Fruit fly (Drosophila melanogaster): Measurements from ENCODE around the gene CG9386.

Gene CG9386

dm6 chr3R:9527907-9528842 is 27.0 kb downstream of the CG9386 start (continued):
- TF ChIP-seq CrebB (tag; optimal IDR thresholded peaks at IDR 0.05) (peak; percentile 75), dan (GFP tag; IDR thresholded peaks at IDR 0.05) (no peak), CG10431 (GFP tag; optimal IDR thresholded peaks at IDR 0.05) (no peak), CG6683 (GFP tag; optimal IDR thresholded peaks at IDR 0.05) (peak; percentile 86), lov (optimal IDR thresholded peaks at IDR 0.05) (no peak), lov (GFP tag; IDR thresholded peaks at IDR 0.05) (peak; percentile 43; the same call in 1 of the 3 replicates), knrl (GFP tag; IDR thresholded peaks at IDR 0.05; ENCODE audit: partially characterized antibody) (peak; percentile 21; the same call in 1 of the 3 replicates), MTF-1 (GFP tag; optimal IDR thresholded peaks at IDR 0.05; ENCODE audit: borderline replicate concordance) (peak; percentile 85), mam (GFP tag; optimal IDR thresholded peaks at IDR 0.05) (peak; percentile 94), gsb-n (tag; optimal IDR thresholded peaks at IDR 0.05) (peak; percentile 31), ato (GFP tag; IDR thresholded peaks at IDR 0.05; ENCODE audit: partially characterized antibody) (no peak), tll (GFP tag; optimal IDR thresholded peaks at IDR 0.05) (no peak), stwl (tag; optimal IDR thresholded peaks at IDR 0.05) (no peak), CG16813 (GFP tag; IDR thresholded peaks at IDR 0.05; ENCODE audit: partially characterized antibody) (no peak), maf-S (GFP tag; optimal IDR thresholded peaks at IDR 0.05) (peak; percentile 85), crol (GFP tag; IDR thresholded peaks at IDR 0.05) (no peak), CG3838 (GFP tag; optimal IDR thresholded peaks at IDR 0.05) (peak; percentile 19), eve (GFP tag; optimal IDR thresholded peaks at IDR 0.05) (no peak), Doc3 (GFP tag; IDR thresholded peaks at IDR 0.05; ENCODE audit: partially characterized antibody) (no peak), CG12299 (tag; optimal IDR thresholded peaks at IDR 0.05) (peak; percentile 66), psq (GFP tag; optimal IDR thresholded peaks at IDR 0.05) (peak; percentile 7), Atf6 (GFP tag; IDR thresholded peaks at IDR 0.05) (peak; percentile 87), Hand (GFP tag; optimal IDR thresholded peaks at IDR 0.05) (peak; percentile 67), CG10267 (tag; optimal IDR thresholded peaks at IDR 0.05) (peak; percentile 64), trh (GFP tag; optimal IDR thresholded peaks at IDR 0.05) (peak; percentile 14), CG12942 (GFP tag; optimal IDR thresholded peaks at IDR 0.05) (peak; percentile 73), hbn (GFP tag; IDR thresholded peaks at IDR 0.05; ENCODE audit: partially characterized antibody) (no peak), CG10274 (GFP tag; optimal IDR thresholded peaks at IDR 0.05) (peak; percentile 79), CG8281 (tag; optimal IDR thresholded peaks at IDR 0.05) (peak; percentile 62), Bgb (GFP tag; IDR thresholded peaks at IDR 0.05; ENCODE audit: partially characterized antibody) (peak; percentile 39; the same call in 1 of the 2 replicates), so (GFP tag; IDR thresholded peaks at IDR 0.05) (peak; percentile 87; the same call in 2 of the 3 replicates), CG17359 (tag; optimal IDR thresholded peaks at IDR 0.05) (peak; percentile 86), tup (GFP tag; optimal IDR thresholded peaks at IDR 0.05) (peak; percentile 61), sob (GFP tag; IDR thresholded peaks at IDR 0.05) (peak; percentile 95), wek (GFP tag; optimal IDR thresholded peaks at IDR 0.05) (peak; percentile 65), CG6765 (GFP tag; optimal IDR thresholded peaks at IDR 0.05) (peak; percentile 91), CG13775 (GFP tag; optimal IDR thresholded peaks at IDR 0.05) (peak; percentile 54), repo (GFP tag; optimal IDR thresholded peaks at IDR 0.05) (peak; percentile 90), usp (GFP tag; optimal IDR thresholded peaks at IDR 0.05) (no peak), phol (tag; optimal IDR thresholded peaks at IDR 0.05) (peak; percentile 75), CG2678 (tag; optimal IDR thresholded peaks at IDR 0.05) (peak; percentile 91), odd (GFP tag; optimal IDR thresholded peaks at IDR 0.05) (peak; percentile 73), mirr (GFP tag; optimal IDR thresholded peaks at IDR 0.05) (peak; percentile 94), fru (optimal IDR thresholded peaks at IDR 0.05) (no peak), CG10321 (GFP tag; IDR thresholded peaks at IDR 0.05) (peak; percentile 59), CG4282 (GFP tag; optimal IDR thresholded peaks at IDR 0.05) (peak; percentile 88), CG12391 (tag; optimal IDR thresholded peaks at IDR 0.05) (peak; percentile 71), CG10959 (GFP tag; IDR thresholded peaks at IDR 0.05) (peak; percentile 78)

All from whole organism, embryonic.